Fruit fly (Drosophila melanogaster): ENCODE measurements around the gene disp.

disp gene

dm6 chr3R:5856215-5856614, at the start of gene disp, which contains the start of gene ECSIT (continued):
- TF ChIP-seq HLH4C (GFP tag; IDR thresholded peaks at IDR 0.05; ENCODE audit: partially characterized antibody) = no peak
- no peak for TF ChIP-seq ac (GFP tag; optimal IDR thresholded peaks at IDR 0.05)
- no peak for TF ChIP-seq CG4707 (GFP tag; optimal IDR thresholded peaks at IDR 0.05)
- TF ChIP-seq da (GFP tag; optimal IDR thresholded peaks at IDR 0.05) = no peak
- peak; percentile 8 for TF ChIP-seq Antp (GFP tag; optimal IDR thresholded peaks at IDR 0.05)
- TF ChIP-seq Spps (tag; optimal IDR thresholded peaks at IDR 0.05) = no peak
- no peak for TF ChIP-seq luna (GFP tag; optimal IDR thresholded peaks at IDR 0.05)
- no peak for TF ChIP-seq Hmx (GFP tag; optimal IDR thresholded peaks at IDR 0.05)
- TF ChIP-seq yki (optimal IDR thresholded peaks at IDR 0.05) = no peak
- no peak for TF ChIP-seq CG2129 (GFP tag; IDR thresholded peaks at IDR 0.05; ENCODE audit: partially characterized antibody)
- no peak for TF ChIP-seq CG6654 (GFP tag; optimal IDR thresholded peaks at IDR 0.05)
- peak; percentile 63 for TF ChIP-seq nmo (GFP tag; optimal IDR thresholded peaks at IDR 0.05)
- TF ChIP-seq CG7745 (tag; optimal IDR thresholded peaks at IDR 0.05) = no peak
- TF ChIP-seq rib (GFP tag; IDR thresholded peaks at IDR 0.05) = no peak
- no peak for TF ChIP-seq Rx (GFP tag; IDR thresholded peaks at IDR 0.05)
- TF ChIP-seq sob (GFP tag; IDR thresholded peaks at IDR 0.05) = no peak
- peak; percentile 53 for TF ChIP-seq stwl (tag; optimal IDR thresholded peaks at IDR 0.05)
- TF ChIP-seq CG10274 (GFP tag; optimal IDR thresholded peaks at IDR 0.05) = no peak
- no peak for TF ChIP-seq Sox100B (GFP tag; optimal IDR thresholded peaks at IDR 0.05)
- no peak for TF ChIP-seq CG14050 (GFP tag; IDR thresholded peaks at IDR 0.05)
- TF ChIP-seq Dfd (GFP tag; optimal IDR thresholded peaks at IDR 0.05) = no peak
- no peak for TF ChIP-seq NK7.1 (GFP tag; optimal IDR thresholded peaks at IDR 0.05)
- peak; percentile 57 for TF ChIP-seq zfh2 (GFP tag; optimal IDR thresholded peaks at IDR 0.05)
- TF ChIP-seq CG4424 (GFP tag; optimal IDR thresholded peaks at IDR 0.05) = peak; percentile 54
- no peak for TF ChIP-seq PHDP (tag; optimal IDR thresholded peaks at IDR 0.05)
- no peak for TF ChIP-seq CG18619 (GFP tag; optimal IDR thresholded peaks at IDR 0.05)
- TF ChIP-seq Hr3 (GFP tag; optimal IDR thresholded peaks at IDR 0.05) = peak; percentile 22
- no peak for TF ChIP-seq al (GFP tag; IDR thresholded peaks at IDR 0.05)
- no peak for TF ChIP-seq so (GFP tag; IDR thresholded peaks at IDR 0.05)
- no peak for TF ChIP-seq CG8089 (GFP tag; optimal IDR thresholded peaks at IDR 0.05)
- no peak for TF ChIP-seq esg (GFP tag; conservative IDR thresholded peaks at IDR 0.05)
- TF ChIP-seq CG9876 (GFP tag; optimal IDR thresholded peaks at IDR 0.05) = no peak
- TF ChIP-seq Fer1 (GFP tag; optimal IDR thresholded peaks at IDR 0.05) = no peak
- no peak for TF ChIP-seq grn (GFP tag; optimal IDR thresholded peaks at IDR 0.05)
- TF ChIP-seq CG12155 (GFP tag; optimal IDR thresholded peaks at IDR 0.05) = peak; percentile 4
- no peak for TF ChIP-seq stc (GFP tag; IDR thresholded peaks at IDR 0.05)
- TF ChIP-seq HHEX (GFP tag; optimal IDR thresholded peaks at IDR 0.05) = no peak
- peak; percentile 64 for TF ChIP-seq dm (GFP tag; optimal IDR thresholded peaks at IDR 0.05)
- no peak for TF ChIP-seq Blimp-1 (GFP tag; optimal IDR thresholded peaks at IDR 0.05)
- TF ChIP-seq zen2 (GFP tag; IDR thresholded peaks at IDR 0.05; ENCODE audit: partially characterized antibody) = no peak
- TF ChIP-seq zf30C (GFP tag; optimal IDR thresholded peaks at IDR 0.05) = no peak
- TF ChIP-seq H15 (GFP tag; IDR thresholded peaks at IDR 0.05) = no peak
- TF ChIP-seq CG1233 (GFP tag; optimal IDR thresholded peaks at IDR 0.05) = no peak
- TF ChIP-seq CG2889 (GFP tag; IDR thresholded peaks at IDR 0.05) = no peak
- no peak for TF ChIP-seq croc (GFP tag; conservative IDR thresholded peaks at IDR 0.05)
- TF ChIP-seq CG10654 (GFP tag; optimal IDR thresholded peaks at IDR 0.05) = peak; percentile 20
- TF ChIP-seq klu (GFP tag; IDR thresholded peaks at IDR 0.05) = no peak
- TF ChIP-seq CG12236 (GFP tag; optimal IDR thresholded peaks at IDR 0.05) = no peak
- TF ChIP-seq CG30020 (tag; optimal IDR thresholded peaks at IDR 0.05) = no peak
- peak; percentile 38 for TF ChIP-seq CG10209 (GFP tag; optimal IDR thresholded peaks at IDR 0.05)
- no peak for TF ChIP-seq nerfin-2 (GFP tag; IDR thresholded peaks at IDR 0.05; ENCODE audit: partially characterized antibody)
- no peak for TF ChIP-seq Ets97D (GFP tag; optimal IDR thresholded peaks at IDR 0.05)
- TF ChIP-seq dysf (GFP tag; IDR thresholded peaks at IDR 0.05) = 0 out of 3 replicates have a peak, but pooled peaks have one; percentile 40

Data from whole organism, embryonic.